Fruit fly (Drosophila melanogaster): ENCODE data around the gene Ret.

- TF ChIP-seq CG8478 (optimal IDR thresholded peaks at IDR 0.05) (no peak), CTCF (optimal IDR thresholded peaks at IDR 0.05) (no peak)
Observed at dm6 chr2L:21135764-21136163, 62.8 kb downstream of the Ret start.

Measured in S2 (cell line).